Comparison of ENCODE assay signal across 2 fruit fly cellular contexts in genomic region chr3L:20240753-20241152, dm6.
TF ChIP-seq lines count a peak whose summit lies in the region.

TSS of gene Clc (plus strand) at chr3L:20241053.

- TF ChIP-seq CTCF in whole organism, embryonic (GFP tag; optimal IDR thresholded peaks at IDR 0.05; lab: Kevin White, UChicago), result no peak

TF ChIP-seq in whole organism, embryonic, 481 proteins besides CTCF, POLR2A, EP300 and RAD21:
- TF ChIP-seq CG32767 (GFP tag; IDR thresholded peaks at IDR 0.05; lab: Robert Waterston, UW), result no peak
- peak; percentile 10 for TF ChIP-seq sens (GFP tag; lab: Kevin White, UChicago)
- TF ChIP-seq CG13296 (GFP tag; optimal IDR thresholded peaks at IDR 0.05; lab: Kevin White, UChicago), result no peak
- TF ChIP-seq CG31365 (tag; optimal IDR thresholded peaks at IDR 0.05; lab: Kevin White, UChicago), result no peak

TF ChIP-seq in whole organism, wandering third instar larva, 38 proteins besides CTCF, POLR2A, EP300 and RAD21:
- TF ChIP-seq brk (GFP tag; optimal IDR thresholded peaks at IDR 0.05; lab: Kevin White, UChicago) (no peak), Rel (GFP tag; optimal IDR thresholded peaks at IDR 0.05; lab: Kevin White, UChicago) (no peak), Rel (tag; optimal IDR thresholded peaks at IDR 0.05; lab: Kevin White, UChicago) (peak; percentile 62)
TF ChIP-seq in whole organism, wandering third instar larva: peak in this region for 1.
